Worm (Caenorhabditis elegans) whole organism, early embryonic: Measurements from ENCODE around the gene ceh-40.
"Not testable (repeated sequence)": the region's sequence is repeated elsewhere in the genome, so short reads cannot be mapped to it uniquely, and the experiment has no call there.

Experiments used
- B0310.2 ChIP-seq: sonication (generic microtip); optimal IDR thresholded peaks from 2 replicates; lab custom pipeline; 2016; ENCODE audit warnings: mild to moderate bottlenecking, missing genetic modification characterization, missing compliant biosample characterization
- F13C5.2 ChIP-seq: sonication (generic microtip); optimal IDR thresholded peaks from 2 replicates; lab custom pipeline; 2017; ENCODE audit warnings: mild to moderate bottlenecking, missing genetic modification characterization, inconsistent platforms, missing compliant biosample characterization
- aly-1 ChIP-seq: sonication (generic microtip); optimal IDR thresholded peaks from 2 replicates; lab custom pipeline; 2016; ENCODE audit warnings: missing genetic modification characterization, missing compliant biosample characterization
- ama-1 ChIP-seq: fragments of 150-350 bp; optimal IDR thresholded peaks from 2 replicates; lab custom pipeline; 2014
- ceh-13 ChIP-seq: fragments of 200-800 bp; sonication (Bioruptor generic); optimal IDR thresholded peaks from 2 replicates; lab custom pipeline; 2018; ENCODE audit warnings: mild to moderate bottlenecking, missing genetic modification characterization, missing compliant biosample characterization
- ceh-36 ChIP-seq: sonication (generic microtip); optimal IDR thresholded peaks from 2 replicates; lab custom pipeline; 2016; ENCODE audit warnings: missing genetic modification characterization, inconsistent platforms, missing compliant biosample characterization
- ets-7 ChIP-seq: sonication (generic microtip); optimal IDR thresholded peaks from 2 replicates; lab custom pipeline; 2016; ENCODE audit warnings: missing genotype, missing genetic modification characterization, missing compliant biosample characterization
- flt-1 ChIP-seq: fragments of 200-800 bp; sonication (Bioruptor generic); IDR thresholded peaks from 2 replicates; pipeline ENCODE4 v1.3.6; 2022; ENCODE audit warnings: missing genetic modification characterization, missing compliant biosample characterization
- hmbx-1 ChIP-seq: sonication (generic microtip); optimal IDR thresholded peaks from 2 replicates; lab custom pipeline; 2016; ENCODE audit warnings: mild to moderate bottlenecking, missing genetic modification characterization, missing compliant biosample characterization
- hmg-4 ChIP-seq: fragments of 200-800 bp; sonication (Bioruptor generic); optimal IDR thresholded peaks from 2 replicates; lab custom pipeline; 2018; ENCODE audit warnings: mild to moderate bottlenecking, missing genetic modification characterization, missing compliant biosample characterization
- hnd-1 ChIP-seq: sonication (generic microtip); optimal IDR thresholded peaks from 2 replicates; lab custom pipeline; 2016; ENCODE audit warnings: missing genetic modification characterization, missing compliant biosample characterization
- pes-1 ChIP-seq: fragments of 200-800 bp; sonication (Bioruptor generic); IDR thresholded peaks from 2 replicates; pipeline ENCODE4 v1.3.6; 2022; ENCODE audit warnings: missing genetic modification reagents, missing genetic modification characterization, missing compliant biosample characterization
- scrt-1 ChIP-seq: fragments of 200-800 bp; sonication (Bioruptor generic); IDR thresholded peaks from 2 replicates; pipeline ENCODE4 v1.3.6; 2022; ENCODE audit warnings: missing genetic modification characterization, missing compliant biosample characterization
- sea-1 ChIP-seq: fragments of 200-800 bp; sonication (Bioruptor generic); conservative IDR thresholded peaks from 2 replicates; pipeline ENCODE4 v1.3.6; 2022; ENCODE audit warnings: missing genetic modification characterization, missing compliant biosample characterization
- tbx-11 ChIP-seq: fragments of 200-800 bp; sonication (Bioruptor generic); IDR thresholded peaks from 2 replicates; pipeline ENCODE4 v1.3.6; 2022; ENCODE audit warnings: missing genetic modification characterization, missing compliant biosample characterization
- tbx-37 ChIP-seq: fragments of 200-800 bp; sonication (Bioruptor generic); conservative IDR thresholded peaks from 2 replicates; pipeline ENCODE4 v1.3.6; 2022; ENCODE audit warnings: missing genetic modification reagents, missing genetic modification characterization, missing compliant biosample characterization
- tra-4 ChIP-seq: sonication (generic microtip); optimal IDR thresholded peaks from 2 replicates; lab custom pipeline; 2017; ENCODE audit warnings: missing genetic modification characterization, missing compliant biosample characterization

Gene ceh-40

DNA sequence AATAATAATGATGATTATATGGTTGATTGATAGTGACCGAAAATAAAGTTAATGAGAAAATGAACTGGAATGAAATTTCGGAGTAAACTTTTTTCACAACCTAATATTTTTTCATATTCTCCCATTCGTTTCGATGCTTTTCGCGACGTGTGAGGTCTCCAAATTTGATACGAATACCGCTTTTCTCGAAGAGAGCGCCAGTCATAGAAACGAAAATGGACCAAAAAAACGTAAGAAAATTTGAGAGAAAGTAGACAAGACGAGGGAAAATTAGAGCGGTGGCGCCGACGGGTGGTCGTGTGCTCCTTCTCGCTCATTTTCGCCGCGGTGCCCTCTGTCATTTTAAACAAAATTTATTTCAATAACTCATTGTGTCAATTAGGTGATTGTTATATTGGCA lies 6.2 kb downstream of the ceh-40 start:
- no peak for TF ChIP-seq hmg-4 (GFP tag; lab: Kevin White, UChicago)
- TF ChIP-seq ets-7 (tag; lab: Kevin White, UChicago): no peak
- TF ChIP-seq F13C5.2: no peak
- TF ChIP-seq tbx-11 (GFP tag; lab: Robert Waterston, UW): no peak

DNA sequence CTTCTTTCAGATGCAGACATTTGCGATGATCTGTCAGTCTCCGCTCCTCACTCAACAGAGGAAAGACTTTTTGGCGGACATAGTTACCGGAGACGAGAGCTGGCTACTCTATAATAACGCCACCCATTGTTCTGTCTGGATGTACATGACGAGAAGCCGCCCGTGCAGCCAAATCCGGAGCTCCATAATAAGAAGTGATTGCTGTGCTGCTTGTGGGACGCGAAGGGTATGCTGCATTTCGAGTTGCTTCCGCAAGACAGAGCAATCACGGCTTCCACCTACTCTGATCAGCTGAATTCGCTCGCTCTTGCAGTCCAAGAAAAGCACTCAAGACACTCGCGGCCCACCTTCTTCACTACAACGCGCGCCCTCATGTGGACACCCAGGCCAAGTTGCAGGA lies 6.8 kb downstream of the ceh-40 start:
- TF ChIP-seq ceh-36 (tag; lab: Kevin White, UChicago) (no peak), aly-1 (tag; lab: Kevin White, UChicago) (no peak), hmg-4 (GFP tag; lab: Kevin White, UChicago) (no peak), tra-4 (tag; lab: Kevin White, UChicago) (no peak), sea-1 (GFP tag; lab: Robert Waterston, UW) (no peak), B0310.2 (tag; lab: Kevin White, UChicago) (no peak), ets-7 (tag; lab: Kevin White, UChicago) (no peak), tbx-37 (no peak), hmbx-1 (no peak), scrt-1 (GFP tag; lab: Robert Waterston, UW) (no peak), hnd-1 (tag; lab: Kevin White, UChicago) (no peak), ceh-13 (GFP tag; lab: Kevin White, UChicago) (no peak)

DNA sequence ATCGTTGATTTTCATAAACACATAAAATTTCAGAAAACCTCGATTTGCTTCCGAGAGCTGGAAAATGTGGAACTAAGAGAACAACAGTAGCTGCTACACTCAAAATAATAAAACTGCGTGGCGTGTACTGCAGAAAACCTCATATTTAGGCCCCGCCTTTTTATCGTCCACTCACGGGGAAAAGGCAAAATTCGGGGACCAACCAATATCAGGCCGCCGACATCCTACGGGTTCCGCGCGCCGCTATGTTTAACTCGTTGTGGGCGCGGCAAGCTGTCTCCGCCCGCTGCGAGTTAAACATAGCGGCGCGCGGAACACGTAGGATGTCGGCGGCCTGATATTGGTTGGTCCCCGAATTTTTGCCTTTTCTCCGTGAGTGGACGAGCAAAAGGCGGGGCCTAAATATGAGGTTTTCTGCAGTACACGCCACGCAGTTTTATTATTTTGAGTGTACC lies 12.5 kb downstream of the ceh-40 start, which contains the start of gene F17A2.16:
TSS of gene F17A2.16 (plus strand) at position 405 of the 455 bp plus-strand sequence.
- TF ChIP-seq hmbx-1; ceh-36 (tag; lab: Kevin White, UChicago); tbx-37: not testable (repeated sequence)

DNA sequence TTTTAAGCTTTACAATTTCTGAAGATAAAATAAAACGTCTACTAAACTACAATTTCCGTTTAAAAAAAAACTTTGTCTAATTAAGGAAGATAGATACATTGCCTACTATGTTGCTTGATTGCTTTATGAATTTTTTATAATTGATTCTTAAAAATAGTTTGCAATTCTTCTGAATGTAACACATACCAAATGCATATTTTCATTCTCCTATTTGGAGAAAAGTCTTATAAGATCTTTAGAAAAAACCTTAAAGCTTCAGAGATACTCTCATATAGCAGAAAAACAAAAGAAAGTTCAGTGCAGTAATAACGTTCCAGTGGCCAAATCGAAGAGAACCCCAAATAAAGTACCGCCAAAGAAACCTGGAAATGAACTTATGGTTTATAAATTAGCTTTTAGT lies 14.0 kb downstream of the ceh-40 start, which contains the start of gene phf-32:
TSS of gene phf-32 (plus strand) at position 301 of the 400 bp plus-strand sequence.
- TF ChIP-seq ceh-13 (GFP tag; lab: Kevin White, UChicago) (no peak), hmg-4 (GFP tag; lab: Kevin White, UChicago) (no peak), hnd-1 (tag; lab: Kevin White, UChicago) (no peak), hmbx-1 (no peak), ama-1 (lab: Kevin White, UChicago) (no peak), tbx-11 (GFP tag; lab: Robert Waterston, UW) (no peak), B0310.2 (tag; lab: Kevin White, UChicago) (no peak), scrt-1 (GFP tag; lab: Robert Waterston, UW) (no peak), flt-1 (GFP tag; lab: Robert Waterston, UW) (no peak), F13C5.2 (no peak), tra-4 (tag; lab: Kevin White, UChicago) (no peak), tbx-37 (no peak), aly-1 (tag; lab: Kevin White, UChicago) (no peak), ets-7 (tag; lab: Kevin White, UChicago) (no peak), pes-1 (no peak), sea-1 (GFP tag; lab: Robert Waterston, UW) (no peak), ceh-36 (tag; lab: Kevin White, UChicago) (no peak)

DNA sequence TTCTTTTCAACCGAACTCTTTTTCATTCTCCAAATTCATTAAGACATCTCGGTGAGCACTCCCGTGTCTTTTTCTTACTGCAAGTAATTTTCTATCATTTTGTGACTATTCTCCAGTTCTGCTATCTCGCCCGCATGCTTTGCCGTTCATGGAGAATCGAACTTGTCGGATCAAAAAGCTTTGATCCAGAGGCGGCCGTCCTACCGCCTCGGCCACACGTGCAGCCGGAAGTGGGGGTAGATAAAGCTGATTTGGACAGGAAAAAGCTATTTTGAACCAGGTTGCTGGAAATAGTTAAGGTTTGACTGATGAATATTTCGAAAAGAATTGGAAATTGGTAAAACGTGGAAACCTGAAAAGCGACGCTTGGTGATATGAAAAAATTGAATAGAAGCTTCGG lies 16.3 kb downstream of the ceh-40 start:
- no peak for TF ChIP-seq pes-1
- TF ChIP-seq scrt-1 (GFP tag; lab: Robert Waterston, UW): no peak
- no peak for TF ChIP-seq tbx-37
- TF ChIP-seq aly-1 (tag; lab: Kevin White, UChicago): no peak
- no peak for TF ChIP-seq hmg-4 (GFP tag; lab: Kevin White, UChicago)
- TF ChIP-seq ets-7 (tag; lab: Kevin White, UChicago): no peak
- TF ChIP-seq tra-4 (tag; lab: Kevin White, UChicago): no peak
- TF ChIP-seq ceh-13 (GFP tag; lab: Kevin White, UChicago): no peak
- TF ChIP-seq flt-1 (GFP tag; lab: Robert Waterston, UW): no peak
- no peak for TF ChIP-seq sea-1 (GFP tag; lab: Robert Waterston, UW)
- no peak for TF ChIP-seq hnd-1 (tag; lab: Kevin White, UChicago)
- no peak for TF ChIP-seq B0310.2 (tag; lab: Kevin White, UChicago)
- no peak for TF ChIP-seq ceh-36 (tag; lab: Kevin White, UChicago)
- no peak for TF ChIP-seq ama-1 (lab: Kevin White, UChicago)
- TF ChIP-seq hmbx-1: no peak
- no peak for TF ChIP-seq F13C5.2

DNA sequence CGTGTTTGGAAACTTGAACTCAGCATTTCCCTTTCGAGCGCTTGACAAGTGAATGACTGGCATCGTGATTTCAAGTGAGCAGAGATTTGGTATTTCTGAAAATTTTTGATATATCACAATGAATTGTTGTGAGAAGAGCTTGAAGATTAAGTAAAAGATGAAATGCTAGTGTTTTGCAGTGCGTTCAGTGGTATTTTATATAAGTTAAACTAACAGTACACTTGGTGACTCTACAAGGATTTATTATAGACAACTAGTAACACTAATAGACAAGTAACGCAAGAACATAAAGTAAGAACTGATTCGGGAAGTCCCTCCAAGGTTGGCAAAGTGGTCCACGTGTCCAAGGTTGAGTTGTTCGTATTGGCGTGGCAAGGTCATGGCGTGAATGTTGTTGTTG lies 17.8 kb downstream of the ceh-40 start, which contains the start of gene dot-1.3:
TSS of gene dot-1.3 (minus strand) at position 101 of the 400 bp plus-strand sequence.
- not testable (repeated sequence) for TF ChIP-seq B0310.2 (tag; lab: Kevin White, UChicago); hmg-4 (GFP tag; lab: Kevin White, UChicago); scrt-1 (GFP tag; lab: Robert Waterston, UW)

DNA sequence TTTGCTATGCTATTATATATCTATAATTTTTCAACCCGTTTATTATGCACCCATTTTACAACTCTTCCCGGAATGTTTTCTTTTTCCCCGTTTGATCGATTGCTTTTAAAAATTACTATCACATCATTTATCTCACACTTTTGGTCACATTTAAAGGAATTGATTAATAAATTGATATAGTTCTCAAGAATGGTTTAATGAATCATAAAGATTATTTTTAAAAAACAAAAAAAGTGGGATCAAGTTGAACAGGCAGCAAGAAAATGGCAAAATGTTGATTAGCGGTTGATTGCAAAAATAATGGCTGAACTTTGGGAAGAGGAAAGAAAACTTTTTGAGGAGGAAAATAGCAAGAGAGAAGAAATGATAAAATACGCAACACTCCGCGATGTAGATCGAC lies 20.7 kb downstream of the ceh-40 start, which contains the start of gene W06D11.5:
TSS of gene W06D11.5 (plus strand) at position 301 of the 400 bp plus-strand sequence.
- TF ChIP-seq tbx-37: no peak
- no peak for TF ChIP-seq ets-7 (tag; lab: Kevin White, UChicago)
- no peak for TF ChIP-seq B0310.2 (tag; lab: Kevin White, UChicago)

DNA sequence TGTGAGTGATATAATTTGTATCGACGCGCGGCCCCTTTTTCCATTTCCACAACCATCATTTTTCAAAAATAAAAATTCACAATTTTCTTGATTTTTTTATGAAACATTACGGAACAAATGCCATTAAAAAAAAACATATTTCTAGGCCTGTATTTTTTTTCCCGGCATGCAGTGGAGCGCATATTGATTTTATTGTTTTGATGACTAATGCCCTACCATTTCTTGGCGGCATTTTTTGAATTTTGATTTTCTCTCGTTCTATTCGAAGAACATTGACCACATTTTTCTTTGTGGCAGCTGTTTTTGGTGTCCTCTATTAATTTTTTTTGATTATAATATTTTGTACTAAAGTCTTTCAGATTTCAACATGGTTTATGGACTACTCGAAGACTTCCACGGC lies 22.3 kb downstream of the ceh-40 start, which contains the start of gene W06D11.3:
TSS of gene W06D11.3 (plus strand) at position 360 of the 400 bp plus-strand sequence.
- TF ChIP-seq tbx-11 (GFP tag; lab: Robert Waterston, UW): no peak
- TF ChIP-seq F13C5.2: no peak
- TF ChIP-seq scrt-1 (GFP tag; lab: Robert Waterston, UW): no peak
- TF ChIP-seq ceh-36 (tag; lab: Kevin White, UChicago): no peak
- TF ChIP-seq aly-1 (tag; lab: Kevin White, UChicago): no peak
- TF ChIP-seq ceh-13 (GFP tag; lab: Kevin White, UChicago): no peak
- TF ChIP-seq tra-4 (tag; lab: Kevin White, UChicago): no peak
- TF ChIP-seq hmg-4 (GFP tag; lab: Kevin White, UChicago): no peak
- no peak for TF ChIP-seq ama-1 (lab: Kevin White, UChicago)
- no peak for TF ChIP-seq pes-1
- TF ChIP-seq ets-7 (tag; lab: Kevin White, UChicago): no peak
- no peak for TF ChIP-seq sea-1 (GFP tag; lab: Robert Waterston, UW)
- no peak for TF ChIP-seq hmbx-1
- no peak for TF ChIP-seq tbx-37
- TF ChIP-seq flt-1 (GFP tag; lab: Robert Waterston, UW): no peak
- no peak for TF ChIP-seq B0310.2 (tag; lab: Kevin White, UChicago)
- no peak for TF ChIP-seq hnd-1 (tag; lab: Kevin White, UChicago)
